Worm (Caenorhabditis elegans) whole organism, mixed stage, embryonic: Measurements from ENCODE around the gene rpn-13.

ENCODE experiments used
- M03D4.4 ChIP-seq: sonication (generic microtip); optimal IDR thresholded peaks from 2 replicates; lab custom pipeline; 2017; ENCODE audit warnings: mild to moderate bottlenecking, missing genetic modification characterization, missing compliant biosample characterization
- blmp-1 ChIP-seq: fragments of 150-350 bp; optimal IDR thresholded peaks from 2 replicates; lab custom pipeline; 2014; ENCODE audit warnings: missing biosample characterization, missing genetic modification characterization
- ceh-43 ChIP-seq: fragments of 200-800 bp; sonication (Bioruptor generic); optimal IDR thresholded peaks from 2 replicates; lab custom pipeline; 2018; ENCODE audit warnings: mild to moderate bottlenecking, missing genetic modification characterization, moderate library complexity, missing compliant biosample characterization
- ces-1 ChIP-seq: fragments of 150-350 bp; optimal IDR thresholded peaks from 2 replicates; lab custom pipeline; 2014; ENCODE audit warnings: missing biosample characterization, missing genetic modification reagents, missing genetic modification characterization
- cnd-1 ChIP-seq: fragments of 200-800 bp; sonication (Bioruptor generic); optimal IDR thresholded peaks from 2 replicates; lab custom pipeline; 2018; ENCODE audit warnings: mild to moderate bottlenecking, missing genetic modification characterization, missing compliant biosample characterization
- elt-1 ChIP-seq: sonication (generic microtip); optimal IDR thresholded peaks from 2 replicates; lab custom pipeline; 2017; ENCODE audit warnings: missing genetic modification characterization, mild to moderate bottlenecking, missing compliant biosample characterization, antibody characterized with exemption, moderate library complexity, borderline replicate concordance; ENCODE audit not compliant: insufficient read depth
- flh-1 ChIP-seq: fragments of 200-800 bp; sonication (Bioruptor generic); optimal IDR thresholded peaks from 2 replicates; lab custom pipeline; 2018; ENCODE audit warnings: mild to moderate bottlenecking, missing genetic modification characterization, moderate library complexity, missing compliant biosample characterization
- ham-2 ChIP-seq: fragments of 200-800 bp; sonication (Bioruptor generic); optimal IDR thresholded peaks from 2 replicates; lab custom pipeline; 2018; ENCODE audit warnings: mild to moderate bottlenecking, missing genetic modification characterization, missing compliant biosample characterization
- hlh-1 ChIP-seq: fragments of 150-350 bp; optimal IDR thresholded peaks from 2 replicates; lab custom pipeline; 2014; ENCODE audit warnings: missing biosample characterization, missing genetic modification reagents, missing genetic modification characterization
- lin-13 ChIP-seq: fragments of 150-350 bp; optimal IDR thresholded peaks from 2 replicates; lab custom pipeline; 2014; ENCODE audit warnings: missing biosample characterization, missing genetic modification characterization
- lin-32 ChIP-seq: fragments of 200-800 bp; sonication (Bioruptor generic); optimal IDR thresholded peaks from 2 replicates; lab custom pipeline; 2018; ENCODE audit warnings: mild to moderate bottlenecking, missing genetic modification characterization, missing compliant biosample characterization
- lsy-2 ChIP-seq: fragments of 150-350 bp; optimal IDR thresholded peaks from 2 replicates; lab custom pipeline; 2014; ENCODE audit warnings: missing biosample characterization, missing genetic modification characterization
- mab-5 ChIP-seq: fragments of 150-350 bp; optimal IDR thresholded peaks from 2 replicates; lab custom pipeline; 2014; ENCODE audit warnings: missing biosample characterization, missing genetic modification characterization
- mep-1 ChIP-seq: fragments of 150-350 bp; optimal IDR thresholded peaks from 2 replicates; lab custom pipeline; 2017; ENCODE audit warnings: missing biosample characterization, missing genetic modification reagents, missing genetic modification characterization, inconsistent platforms
- nhr-12 ChIP-seq: fragments of 150-350 bp; optimal IDR thresholded peaks from 2 replicates; lab custom pipeline; 2014; ENCODE audit warnings: missing biosample characterization, missing genetic modification characterization
- nhr-237 ChIP-seq: fragments of 150-350 bp; optimal IDR thresholded peaks from 2 replicates; lab custom pipeline; 2014; ENCODE audit warnings: missing biosample characterization, missing genetic modification characterization
- nhr-28 ChIP-seq: fragments of 150-350 bp; optimal IDR thresholded peaks from 2 replicates; lab custom pipeline; 2014; ENCODE audit warnings: missing biosample characterization, missing genetic modification characterization
- pha-4 ChIP-seq: fragments of 150-350 bp; optimal IDR thresholded peaks from 2 replicates; lab custom pipeline; 2018; ENCODE audit warnings: missing biosample characterization, missing genetic modification reagents, missing genetic modification characterization
- sem-2 ChIP-seq: fragments of 200-800 bp; sonication (Bioruptor generic); optimal IDR thresholded peaks from 2 replicates; lab custom pipeline; 2018; ENCODE audit warnings: mild to moderate bottlenecking, missing genetic modification characterization, missing compliant biosample characterization
- snpc-4 ChIP-seq: fragments of 150-350 bp; optimal IDR thresholded peaks from 2 replicates; lab custom pipeline; 2014; ENCODE audit warnings: missing biosample characterization, missing genetic modification characterization
- sptf-1 ChIP-seq: sonication (generic microtip); optimal IDR thresholded peaks from 2 replicates; lab custom pipeline; 2017; ENCODE audit warnings: mild to moderate bottlenecking, missing genetic modification characterization, moderate library complexity, missing compliant biosample characterization
- tbx-8 ChIP-seq: fragments of 200-800 bp; sonication (Bioruptor generic); optimal IDR thresholded peaks from 2 replicates; lab custom pipeline; 2018; ENCODE audit warnings: mild to moderate bottlenecking, missing genetic modification characterization, moderate library complexity, missing compliant biosample characterization
- unc-39 ChIP-seq: fragments of 150-350 bp; optimal IDR thresholded peaks from 2 replicates; lab custom pipeline; 2014; ENCODE audit warnings: missing biosample characterization, missing genetic modification characterization
- unc-62 ChIP-seq: fragments of 150-350 bp; optimal IDR thresholded peaks from 2 replicates; lab custom pipeline; 2014; ENCODE audit warnings: missing biosample characterization, missing genetic modification reagents, missing genetic modification characterization
- zip-8 ChIP-seq: fragments of 150-350 bp; optimal IDR thresholded peaks from 2 replicates; lab custom pipeline; 2014; ENCODE audit warnings: missing biosample characterization, missing genetic modification characterization
- ztf-11 ChIP-seq: fragments of 150-350 bp; optimal IDR thresholded peaks from 2 replicates; lab custom pipeline; 2014; ENCODE audit warnings: missing biosample characterization, missing genetic modification characterization

rpn-13 gene

DNA sequence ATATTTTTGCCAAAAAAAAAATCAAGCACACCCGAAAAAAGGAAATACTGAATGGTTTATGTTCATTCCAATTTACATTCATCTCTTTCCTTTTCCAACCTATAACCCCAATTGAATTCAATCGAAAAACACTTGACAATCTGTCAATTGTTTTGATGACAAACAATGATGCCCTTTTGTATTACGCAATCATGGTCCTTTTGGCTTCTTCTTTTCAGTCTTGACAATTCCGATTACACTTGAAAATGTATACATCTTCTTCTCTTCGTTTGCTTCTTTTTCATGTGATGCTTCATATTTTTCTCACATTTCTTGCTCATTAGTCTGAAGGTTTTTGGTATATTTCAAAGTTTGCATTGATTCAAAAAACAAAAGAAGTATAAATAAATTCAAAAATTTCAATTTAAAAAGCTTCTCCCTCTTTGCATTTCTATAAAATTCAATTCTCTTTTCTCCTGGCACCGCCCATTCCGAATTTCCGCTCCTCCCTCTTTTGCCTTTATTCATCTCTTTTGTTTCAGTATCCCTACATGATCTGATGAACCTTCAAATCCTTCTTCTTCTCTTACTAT, 10.4 kb downstream of the rpn-13 start, which contains the start of gene C56G2.4:
Gene C56G2.4, plus strand, starts transcription at position 522 of the 572 bp plus-strand sequence.
- TF ChIP-seq zip-8 (tag; lab: Kevin White, UChicago) (peak; percentile 90), mep-1 (tag; lab: Kevin White, UChicago) (no peak)

DNA sequence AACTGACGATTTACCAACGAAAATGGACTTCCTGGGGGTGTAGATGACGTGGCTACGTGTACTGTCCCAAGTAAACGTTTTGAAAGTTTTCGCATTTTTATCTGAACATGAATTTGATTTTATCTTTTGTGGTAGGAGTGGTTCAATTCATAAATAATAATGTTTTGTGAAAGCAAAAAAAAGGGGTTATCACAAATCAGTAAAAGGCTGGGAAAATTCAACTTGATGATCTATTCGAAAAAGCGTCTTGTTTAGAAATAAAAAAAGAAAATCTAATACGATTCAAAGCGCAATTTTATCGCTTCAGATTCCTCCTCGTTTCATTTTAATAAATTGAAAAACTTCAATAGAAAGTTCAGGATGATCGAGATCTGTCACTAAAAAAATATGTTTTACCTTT, 17.6 kb downstream of the rpn-13 start, which contains the start of gene C56G2.5:
Gene C56G2.5, minus strand, starts transcription at position 101 of the 400 bp plus-strand sequence.
- TF ChIP-seq lin-32 (no peak), mep-1 (tag; lab: Kevin White, UChicago) (no peak), ceh-43 (GFP tag; lab: Kevin White, UChicago) (no peak)

DNA sequence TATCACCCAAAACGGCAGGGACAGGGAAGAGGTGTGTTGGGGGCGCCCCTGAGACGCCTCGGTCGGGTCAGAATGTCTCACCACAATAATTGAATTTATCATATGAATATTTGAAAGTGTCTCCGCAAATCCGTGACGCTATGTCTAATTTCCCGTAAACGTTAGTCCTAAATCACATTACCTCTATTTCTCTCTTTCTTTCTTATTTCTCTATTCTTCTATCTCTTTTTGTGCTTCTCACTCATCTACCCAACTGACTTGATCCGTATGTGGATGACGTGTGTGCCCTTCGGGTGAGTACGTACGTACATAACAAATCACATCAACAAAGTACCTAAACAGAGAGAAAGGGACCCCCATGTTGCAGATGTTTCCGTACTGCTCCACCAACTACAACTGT, 24.4 kb downstream of the rpn-13 start:
- TF ChIP-seq flh-1 (GFP tag; lab: Kevin White, UChicago) = no peak
- TF ChIP-seq ces-1 (GFP tag; lab: Kevin White, UChicago) = peak; percentile 98
- TF ChIP-seq tbx-8 (GFP tag; lab: Kevin White, UChicago) = no peak
- no peak for TF ChIP-seq mep-1 (tag; lab: Kevin White, UChicago)
- TF ChIP-seq ztf-11 (tag; lab: Kevin White, UChicago) = no peak

DNA sequence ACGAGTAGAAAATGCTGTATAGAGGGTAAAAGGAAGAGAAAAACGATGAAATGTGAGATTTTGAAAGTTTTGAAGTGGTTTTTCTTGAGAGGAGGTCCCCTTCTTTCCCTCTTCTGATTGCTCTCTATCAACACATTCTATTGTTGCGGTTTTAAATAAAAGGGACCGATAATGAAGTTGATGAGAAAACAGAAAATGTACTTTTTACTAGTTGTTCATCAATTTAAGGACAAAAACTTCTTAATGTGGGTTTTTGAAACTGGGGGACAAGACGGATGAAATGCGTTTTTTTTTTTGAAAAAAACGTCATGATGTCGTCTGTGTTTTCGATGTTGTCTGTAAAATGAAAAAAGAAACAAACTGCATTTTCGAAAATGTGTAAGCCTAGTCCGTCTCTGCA, 24.9 kb downstream of the rpn-13 start:
- TF ChIP-seq hlh-1 (tag; lab: Kevin White, UChicago) = no peak
- no peak for TF ChIP-seq unc-62 (GFP tag; lab: Kevin White, UChicago)

DNA sequence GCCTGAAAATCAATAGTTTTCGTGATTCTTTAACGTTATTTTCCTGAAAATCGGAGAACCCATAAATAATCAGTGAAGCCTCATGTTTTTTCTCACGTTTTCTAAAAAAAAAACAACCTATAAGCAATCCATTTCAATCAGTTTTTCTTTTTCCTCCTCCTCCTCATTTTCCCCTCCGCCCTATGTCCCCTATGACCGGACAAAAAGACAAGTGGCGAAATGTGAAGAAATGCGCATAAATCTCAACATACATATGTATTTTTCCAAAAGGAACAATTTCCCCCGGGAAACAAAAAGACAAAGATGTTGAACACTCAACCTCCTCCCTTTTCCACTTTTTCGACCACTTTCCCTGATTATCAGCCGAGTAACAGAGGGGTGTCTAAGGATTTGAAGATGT, 26.2 kb downstream of the rpn-13 start:
- TF ChIP-seq unc-39 (tag; lab: Kevin White, UChicago) (no peak), pha-4 (tag; lab: Kevin White, UChicago) (no peak), lsy-2 (tag; lab: Kevin White, UChicago) (no peak), sem-2 (GFP tag; lab: Kevin White, UChicago) (no peak), ces-1 (GFP tag; lab: Kevin White, UChicago) (no peak), snpc-4 (tag; lab: Kevin White, UChicago) (no peak), flh-1 (GFP tag; lab: Kevin White, UChicago) (no peak), M03D4.4 (no peak), sptf-1 (tag; lab: Kevin White, UChicago) (no peak), unc-62 (GFP tag; lab: Kevin White, UChicago) (no peak), elt-1 (no peak), blmp-1 (tag; lab: Kevin White, UChicago) (no peak), tbx-8 (GFP tag; lab: Kevin White, UChicago) (no peak), ceh-43 (GFP tag; lab: Kevin White, UChicago) (no peak)

DNA sequence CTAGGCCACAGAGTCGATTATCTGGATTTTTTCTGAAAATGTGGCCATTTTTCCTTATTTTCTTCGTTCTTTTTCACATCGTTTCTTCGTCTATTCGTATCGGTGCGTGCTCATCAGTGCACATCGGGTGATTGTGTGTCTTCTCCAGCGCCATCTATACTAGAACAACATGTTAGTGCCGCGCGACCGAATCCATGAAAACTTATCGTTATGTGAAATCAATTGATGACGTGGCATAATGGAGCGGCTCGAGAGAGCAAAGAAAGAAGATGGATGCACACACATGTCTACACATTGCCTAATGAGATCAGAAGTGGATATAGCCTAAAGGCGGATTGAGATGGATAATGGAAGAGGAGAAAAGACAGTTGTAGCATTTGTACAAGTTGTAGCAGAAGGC, 29.5 kb downstream of the rpn-13 start:
- TF ChIP-seq mab-5 (tag; lab: Kevin White, UChicago) (no peak), sem-2 (GFP tag; lab: Kevin White, UChicago) (no peak), ces-1 (GFP tag; lab: Kevin White, UChicago) (peak; percentile 16)

DNA sequence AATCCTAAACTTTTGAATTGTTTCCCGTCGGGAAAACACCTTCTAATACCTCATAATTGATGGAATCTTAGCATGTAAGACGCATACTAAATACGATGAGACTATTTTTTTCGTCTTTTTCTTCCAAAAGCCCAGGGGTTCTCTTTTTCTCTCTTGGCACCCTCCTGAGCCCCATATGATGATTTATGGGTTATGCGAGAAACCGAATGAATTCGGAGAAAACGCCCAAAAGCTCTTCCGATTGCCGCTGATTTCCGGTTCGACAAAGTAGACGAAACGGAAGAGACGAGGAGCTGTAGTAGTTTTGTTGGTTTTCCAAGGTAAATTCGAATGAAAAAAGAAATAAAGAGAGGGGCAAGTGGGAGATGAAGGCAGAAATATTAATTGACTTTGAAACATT, 30.3 kb downstream of the rpn-13 start:
- TF ChIP-seq mab-5 (tag; lab: Kevin White, UChicago) (no peak), lsy-2 (tag; lab: Kevin White, UChicago) (no peak), unc-62 (GFP tag; lab: Kevin White, UChicago) (no peak), nhr-28 (tag; lab: Kevin White, UChicago) (no peak), nhr-12 (no peak), ham-2 (no peak), nhr-237 (tag; lab: Kevin White, UChicago) (no peak), hlh-1 (tag; lab: Kevin White, UChicago) (no peak), lin-13 (tag; lab: Kevin White, UChicago) (no peak), cnd-1 (tag; lab: Kevin White, UChicago) (no peak), ceh-43 (GFP tag; lab: Kevin White, UChicago) (no peak)
